Fruit fly (Drosophila melanogaster): ENCODE data around the gene tctn.

Gene tctn

dm6 chr2L:6090365-6090764 lies 40.1 kb downstream of the tctn start (continued):
- TF ChIP-seq ase (GFP tag; IDR thresholded peaks at IDR 0.05): no peak
- TF ChIP-seq rib (GFP tag; IDR thresholded peaks at IDR 0.05): peak; percentile 69; the same call in 1 of the 2 replicates
- peak; percentile 28 for TF ChIP-seq CG13894 (tag; optimal IDR thresholded peaks at IDR 0.05)
- TF ChIP-seq sqz (GFP tag; optimal IDR thresholded peaks at IDR 0.05): peak; percentile 15
- peak; percentile 92 for TF ChIP-seq z (GFP tag; IDR thresholded peaks at IDR 0.05)
- TF ChIP-seq sug (tag; optimal IDR thresholded peaks at IDR 0.05): peak; percentile 60
- TF ChIP-seq cwo (GFP tag; optimal IDR thresholded peaks at IDR 0.05): peak; percentile 68
- no peak for TF ChIP-seq CG2889 (GFP tag; IDR thresholded peaks at IDR 0.05)
- no peak for TF ChIP-seq Sox100B (GFP tag; optimal IDR thresholded peaks at IDR 0.05)
- peak; percentile 67 for TF ChIP-seq Med (GFP tag)
- peak; percentile 84 for TF ChIP-seq Deaf1 (tag; optimal IDR thresholded peaks at IDR 0.05)
- TF ChIP-seq CG8924 (tag; optimal IDR thresholded peaks at IDR 0.05): peak; percentile 5
- peak in 1 of 2 experiments; percentile 7 for TF ChIP-seq Trl (optimal IDR thresholded peaks at IDR 0.05)
- no peak for TF ChIP-seq Trl (GFP tag; optimal IDR thresholded peaks at IDR 0.05)
- no peak for TF ChIP-seq CG8290 (GFP tag; optimal IDR thresholded peaks at IDR 0.05)
- TF ChIP-seq CG8290 (tag; optimal IDR thresholded peaks at IDR 0.05): peak in 1 of 2 experiments; percentile 30
- peak; percentile 68 for TF ChIP-seq CG10543 (GFP tag; optimal IDR thresholded peaks at IDR 0.05)
- no peak for TF ChIP-seq Awh (GFP tag; IDR thresholded peaks at IDR 0.05)
- TF ChIP-seq crol (GFP tag; IDR thresholded peaks at IDR 0.05): peak; percentile 79
- TF ChIP-seq ci (GFP tag; IDR thresholded peaks at IDR 0.05): peak; percentile 26; the same call in 1 of the 3 replicates
- TF ChIP-seq CG14965 (GFP tag; optimal IDR thresholded peaks at IDR 0.05; ENCODE audit: borderline replicate concordance): no peak
- peak; percentile 92 for TF ChIP-seq CG12769 (tag; optimal IDR thresholded peaks at IDR 0.05)
- TF ChIP-seq ato (GFP tag; IDR thresholded peaks at IDR 0.05; ENCODE audit: partially characterized antibody): no peak
- peak; percentile 62 for TF ChIP-seq CG34376 (GFP tag; optimal IDR thresholded peaks at IDR 0.05)
- peak; percentile 27 for TF ChIP-seq ftz-f1 (GFP tag; optimal IDR thresholded peaks at IDR 0.05)
- TF ChIP-seq Aef1 (GFP tag; IDR thresholded peaks at IDR 0.05): peak; percentile 64
- TF ChIP-seq Hr78 (GFP tag; optimal IDR thresholded peaks at IDR 0.05): peak in 1 of 2 experiments; percentile 77
- no peak for TF ChIP-seq yki (optimal IDR thresholded peaks at IDR 0.05)
- TF ChIP-seq pan (optimal IDR thresholded peaks at IDR 0.05): no peak
- peak in 1 of 2 experiments; percentile 20 for TF ChIP-seq pan (GFP tag; optimal IDR thresholded peaks at IDR 0.05 in 1 of 2, IDR thresholded peaks at IDR 0.05 in 1 of 2)
- 0 out of 2 replicates have a peak, but pooled peaks have one; percentile 8 for TF ChIP-seq nerfin-2 (GFP tag; IDR thresholded peaks at IDR 0.05; ENCODE audit: partially characterized antibody)
- TF ChIP-seq sd (tag; optimal IDR thresholded peaks at IDR 0.05): peak; percentile 81
- no peak for TF ChIP-seq CG3065 (GFP tag; optimal IDR thresholded peaks at IDR 0.05)
- TF ChIP-seq B-H2 (GFP tag; optimal IDR thresholded peaks at IDR 0.05): peak; percentile 16

DNA sequence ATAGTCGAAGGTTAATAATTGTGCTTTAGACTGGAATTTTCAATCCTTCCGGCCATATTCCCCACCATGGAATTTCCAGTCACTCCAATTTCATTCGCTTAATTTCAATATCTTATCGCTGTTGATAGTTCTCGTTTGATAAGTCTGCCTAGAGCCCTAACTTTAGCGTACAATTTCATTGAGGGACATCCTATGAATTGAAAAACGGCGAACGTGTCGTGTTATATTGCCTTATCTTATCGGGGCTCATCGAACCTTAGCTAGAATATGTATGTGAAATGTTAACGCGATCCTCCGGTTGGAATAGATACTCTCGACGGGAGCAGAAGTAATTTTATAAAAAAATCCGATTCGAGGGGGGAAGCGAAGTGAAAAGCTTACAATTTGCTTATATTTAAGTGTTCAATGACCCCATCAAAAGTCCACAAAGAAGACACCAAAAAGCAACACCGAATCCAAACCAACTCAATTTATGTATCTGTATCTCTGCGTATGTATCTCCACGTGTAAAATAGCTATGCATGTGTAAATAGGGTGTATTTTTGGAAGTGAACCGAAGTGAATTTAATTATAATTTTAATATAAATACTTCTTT lies 40.8 kb downstream of the tctn start:
- no peak for TF ChIP-seq CG4707 (GFP tag; optimal IDR thresholded peaks at IDR 0.05)
- TF ChIP-seq Ets97D (GFP tag; optimal IDR thresholded peaks at IDR 0.05): no peak
- no peak for TF ChIP-seq CG7745 (tag; optimal IDR thresholded peaks at IDR 0.05)
- TF ChIP-seq Doc3 (GFP tag; IDR thresholded peaks at IDR 0.05; ENCODE audit: partially characterized antibody): no peak
- peak; percentile 80 for TF ChIP-seq GATAe (GFP tag; conservative IDR thresholded peaks at IDR 0.05)
- TF ChIP-seq CG11723 (GFP tag; optimal IDR thresholded peaks at IDR 0.05): no peak
- TF ChIP-seq sd (tag; optimal IDR thresholded peaks at IDR 0.05): peak; percentile 59
- TF ChIP-seq CG7963 (GFP tag; IDR thresholded peaks at IDR 0.05; ENCODE audit: partially characterized antibody): no peak
- TF ChIP-seq Med (GFP tag): peak; percentile 19
- TF ChIP-seq mirr (GFP tag; optimal IDR thresholded peaks at IDR 0.05): peak; percentile 89
- peak; percentile 2 for TF ChIP-seq sens (GFP tag)
- TF ChIP-seq grn (GFP tag; optimal IDR thresholded peaks at IDR 0.05): peak; percentile 61
- TF ChIP-seq exex (tag; optimal IDR thresholded peaks at IDR 0.05): peak; percentile 68

Data from whole organism, embryonic.